Worm (Caenorhabditis elegans) whole organism, L1 larva: ENCODE measurements around the gene alg-1.

Experiments
- aha-1 ChIP-seq: fragments of 150-350 bp; optimal IDR thresholded peaks from 2 replicates; lab custom pipeline; 2014; ENCODE audit warnings: missing biosample characterization, missing genetic modification characterization
- dpl-1 ChIP-seq, 3 experiments: fragments of 150-350 bp in 2 of 3; sonication (generic microtip) in 1 of 3; optimal IDR thresholded peaks; 2 replicates each; lab custom pipeline; 2014 to 2017; ENCODE audit warnings: missing biosample characterization in 3 of 3, missing genetic modification characterization in 3 of 3, missing genetic modification reagents in 3 of 3
- elt-2 ChIP-seq: sonication (generic microtip); optimal IDR thresholded peaks from 2 replicates; lab custom pipeline; 2016; ENCODE audit warnings: missing genetic modification characterization, mild to moderate bottlenecking, inconsistent platforms, missing compliant biosample characterization, missing genetic modification reagents
- elt-3 ChIP-seq, 6 experiments: fragments of 150-350 bp in 1 of 6; sonication (generic microtip); optimal IDR thresholded peaks; 2 replicates each; lab custom pipeline; 2017 to 2018; ENCODE audit warnings: missing biosample characterization in 6 of 6, missing genetic modification characterization in 6 of 6, inconsistent platforms in 1 of 6
- lin-13 ChIP-seq: fragments of 150-350 bp; optimal IDR thresholded peaks from 2 replicates; lab custom pipeline; 2014; ENCODE audit warnings: missing biosample characterization, missing genetic modification reagents, missing genetic modification characterization
- lin-39 ChIP-seq: fragments of 150-350 bp; optimal IDR thresholded peaks from 2 replicates; lab custom pipeline; 2014; ENCODE audit warnings: missing biosample characterization, missing genetic modification reagents, missing genetic modification characterization
- nhr-90 ChIP-seq: sonication (generic microtip); optimal IDR thresholded peaks from 2 replicates; lab custom pipeline; 2016; ENCODE audit warnings: mild to moderate bottlenecking, missing genetic modification characterization, missing compliant biosample characterization; ENCODE audit not compliant: poor library complexity
- pqm-1 ChIP-seq: sonication (generic microtip); optimal IDR thresholded peaks from 3 replicates; lab custom pipeline; 2017; ENCODE audit warnings: missing biosample characterization, missing genetic modification characterization
- skn-1 ChIP-seq: fragments of 150-350 bp; optimal IDR thresholded peaks from 2 replicates; lab custom pipeline; 2014; ENCODE audit warnings: missing biosample characterization, missing genetic modification characterization
- snpc-4 ChIP-seq: fragments of 150-350 bp; optimal IDR thresholded peaks from 2 replicates; lab custom pipeline; 2014; ENCODE audit warnings: missing biosample characterization, missing genetic modification characterization
- sox-4 ChIP-seq: sonication (generic microtip); optimal IDR thresholded peaks from 2 replicates; lab custom pipeline; 2016; ENCODE audit warnings: missing genetic modification characterization, missing compliant biosample characterization
- unc-30 ChIP-seq: sonication (generic microtip); optimal IDR thresholded peaks from 2 replicates; lab custom pipeline; 2017; ENCODE audit warnings: missing biosample characterization, missing genetic modification characterization
- xbp-1 ChIP-seq: sonication (generic microtip); optimal IDR thresholded peaks from 2 replicates; lab custom pipeline; 2016; ENCODE audit warnings: missing genetic modification characterization, missing compliant biosample characterization
- ztf-11 ChIP-seq, 2 experiments: sonication (generic microtip); optimal IDR thresholded peaks; 2 replicates each; lab custom pipeline; 2016 to 2017; ENCODE audit warnings: missing genetic modification characterization in 2 of 2, missing biosample characterization in 1 of 2, missing compliant biosample characterization in 1 of 2

DNA sequence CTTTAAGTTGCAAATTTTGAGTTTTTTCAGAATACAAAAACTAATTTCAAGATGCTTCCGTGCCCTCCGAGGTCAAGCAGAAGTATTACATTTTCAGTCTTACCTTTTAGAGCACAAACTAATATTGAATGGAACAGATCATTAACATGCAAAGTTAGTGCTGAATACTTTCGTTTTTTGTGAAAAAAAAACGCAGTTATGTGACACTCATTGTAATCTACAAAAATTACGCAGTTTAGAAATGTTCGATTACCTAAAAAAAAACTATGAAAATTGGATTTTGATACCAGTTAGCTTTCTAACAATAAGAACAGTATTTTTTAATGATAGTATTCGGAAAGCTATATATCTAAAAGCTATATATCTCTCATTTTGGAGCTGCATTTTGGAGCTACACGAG lies 7.0 kb upstream of the alg-1 start:
- TF ChIP-seq lin-39 (tag; lab: Kevin White, UChicago), result no peak
- TF ChIP-seq snpc-4 (tag; lab: Kevin White, UChicago), result no peak
- TF ChIP-seq dpl-1 (GFP tag; optimal IDR thresholded peaks at IDR 0.05; lab: Kevin White, UChicago), result no peak
- no peak for TF ChIP-seq pqm-1 (tag; lab: Kevin White, UChicago)
- no peak for TF ChIP-seq unc-30 (tag; lab: Kevin White, UChicago)
- no peak for TF ChIP-seq ztf-11 (tag; optimal IDR thresholded peaks at IDR 0.05; lab: Kevin White, UChicago)
- TF ChIP-seq elt-2 (tag; lab: Kevin White, UChicago), result no peak
- no peak for TF ChIP-seq nhr-90
- no peak for TF ChIP-seq xbp-1 (tag; lab: Kevin White, UChicago)
- TF ChIP-seq elt-3 (tag; optimal IDR thresholded peaks at IDR 0.05; lab: Kevin White, UChicago), result no peak
- no peak for TF ChIP-seq sox-4 (tag; lab: Kevin White, UChicago)
- no peak for TF ChIP-seq skn-1 (tag; lab: Kevin White, UChicago)
- no peak for TF ChIP-seq lin-13
- no peak for TF ChIP-seq aha-1
